Worm (Caenorhabditis elegans) whole organism, mixed stage, embryonic: ENCODE measurements around the gene unc-61.

ENCODE experiments used
- blmp-1 ChIP-seq: fragments of 150-350 bp; optimal IDR thresholded peaks from 2 replicates; lab custom pipeline; 2014; ENCODE audit warnings: missing biosample characterization, missing genetic modification characterization
- ces-1 ChIP-seq: fragments of 150-350 bp; optimal IDR thresholded peaks from 2 replicates; lab custom pipeline; 2014; ENCODE audit warnings: missing biosample characterization, missing genetic modification reagents, missing genetic modification characterization
- mep-1 ChIP-seq: fragments of 150-350 bp; optimal IDR thresholded peaks from 2 replicates; lab custom pipeline; 2017; ENCODE audit warnings: missing biosample characterization, missing genetic modification reagents, missing genetic modification characterization, inconsistent platforms
- nhr-28 ChIP-seq: fragments of 150-350 bp; optimal IDR thresholded peaks from 2 replicates; lab custom pipeline; 2014; ENCODE audit warnings: missing biosample characterization, missing genetic modification characterization
- nhr-76 ChIP-seq: sonication (generic microtip); optimal IDR thresholded peaks from 2 replicates; lab custom pipeline; 2017; ENCODE audit warnings: missing biosample characterization, missing genetic modification characterization
- snpc-4 ChIP-seq: fragments of 150-350 bp; optimal IDR thresholded peaks from 2 replicates; lab custom pipeline; 2014; ENCODE audit warnings: missing biosample characterization, missing genetic modification characterization
- unc-62 ChIP-seq: fragments of 150-350 bp; optimal IDR thresholded peaks from 2 replicates; lab custom pipeline; 2014; ENCODE audit warnings: missing biosample characterization, missing genetic modification reagents, missing genetic modification characterization

ce11 chrV:14741233-14741632 lies 7.2 kb upstream of the unc-61 start, which contains the start of gene Y50E8A.6:
- TF ChIP-seq nhr-28 (tag; lab: Kevin White, UChicago) (no peak), blmp-1 (tag; lab: Kevin White, UChicago) (no peak), snpc-4 (no peak), nhr-76 (tag; lab: Kevin White, UChicago) (no peak), unc-62 (no peak), ces-1 (no peak), mep-1 (no peak)
